Fruit fly (Drosophila melanogaster) whole organism, embryonic: ENCODE data around the gene CG12078.

Experiments used
- ATbp ChIP-seq: fragments of 200-800 bp; sonication (Bioruptor generic); optimal IDR thresholded peaks from 2 replicates; lab custom pipeline; 2017; ENCODE audit warnings: missing biosample characterization, mild to moderate bottlenecking, missing genetic modification characterization, missing genetic modification reagents
- BEAF-32 ChIP-seq: fragments of 200-800 bp; sonication (Bioruptor generic); optimal IDR thresholded peaks from 3 replicates; lab custom pipeline; 2017; ENCODE audit warnings: missing biosample characterization, missing genetic modification characterization, mild to moderate bottlenecking, moderate library complexity, missing genetic modification reagents
- Bdp1 ChIP-seq: fragments of 200-800 bp; sonication (Bioruptor generic); optimal IDR thresholded peaks from 3 replicates; lab custom pipeline; 2016; ENCODE audit warnings: missing biosample characterization, missing genetic modification characterization
- CG10147 ChIP-seq: fragments of 200-800 bp; sonication (Bioruptor generic); optimal IDR thresholded peaks from 2 replicates; lab custom pipeline; 2019; ENCODE audit warnings: missing biosample characterization, mild to moderate bottlenecking, missing genetic modification characterization, moderate library complexity
- CG11504 ChIP-seq: fragments of 200-800 bp; sonication (Bioruptor generic); optimal IDR thresholded peaks from 3 replicates; lab custom pipeline; 2019; ENCODE audit warnings: missing biosample characterization, mild to moderate bottlenecking, missing genetic modification characterization, moderate library complexity
- CG12299 ChIP-seq: fragments of 200-800 bp; sonication (Bioruptor generic); optimal IDR thresholded peaks from 2 replicates; lab custom pipeline; 2018; ENCODE audit warnings: missing biosample characterization, mild to moderate bottlenecking, missing genetic modification characterization
- CG15601 ChIP-seq: fragments of 200-800 bp; sonication (Bioruptor generic); optimal IDR thresholded peaks from 3 replicates; lab custom pipeline; 2019; ENCODE audit warnings: missing biosample characterization, mild to moderate bottlenecking, missing genetic modification characterization, moderate library complexity
- CG16815 ChIP-seq: fragments of 200-800 bp; sonication (Bioruptor generic); optimal IDR thresholded peaks from 3 replicates; lab custom pipeline; 2017; ENCODE audit warnings: missing biosample characterization, mild to moderate bottlenecking, missing genetic modification characterization
- CG16863 ChIP-seq: fragments of 200-800 bp; sonication (Bioruptor generic); optimal IDR thresholded peaks from 3 replicates; lab custom pipeline; 2016; ENCODE audit warnings: missing biosample characterization, missing genetic modification characterization
- CG17328 ChIP-seq: fragments of 200-800 bp; sonication (Bioruptor generic); IDR thresholded peaks from 2 replicates; pipeline ENCODE4 v1.3.6; 2022; ENCODE audit warnings: missing biosample characterization, missing genetic modification characterization
- CG31224 ChIP-seq: fragments of 200-800 bp; sonication (Bioruptor generic); IDR thresholded peaks from 2 replicates; pipeline ENCODE4 v1.3.6; 2022; ENCODE audit warnings: missing biosample characterization, missing genetic modification characterization
- CG32532 ChIP-seq: fragments of 200-800 bp; sonication (Bioruptor generic); IDR thresholded peaks from 2 replicates; pipeline ENCODE4 v1.3.6; 2022; ENCODE audit warnings: missing biosample characterization, missing genetic modification characterization
- CG32767 ChIP-seq: fragments of 200-800 bp; sonication (Bioruptor generic); IDR thresholded peaks from 2 replicates; pipeline ENCODE4 v1.3.6; 2022; ENCODE audit warnings: missing biosample characterization, missing genetic modification characterization
- CG34224 ChIP-seq: fragments of 200-800 bp; sonication (Bioruptor generic); IDR thresholded peaks from 3 replicates; pipeline ENCODE4 v1.3.6; 2022; ENCODE audit warnings: missing biosample characterization, missing genetic modification characterization; ENCODE audit not compliant: partially characterized antibody
- CG9797 ChIP-seq: fragments of 200-800 bp; sonication (Bioruptor generic); optimal IDR thresholded peaks from 3 replicates; lab custom pipeline; 2018; ENCODE audit warnings: missing biosample characterization, mild to moderate bottlenecking, missing genetic modification characterization
- CHES-1-like ChIP-seq: fragments of 200-800 bp; sonication (Bioruptor generic); optimal IDR thresholded peaks from 2 replicates; lab custom pipeline; 2016; ENCODE audit warnings: missing biosample characterization, missing genetic modification characterization
- Chrac-16 ChIP-seq: fragments of 200-800 bp; sonication (Bioruptor generic); optimal IDR thresholded peaks from 3 replicates; lab custom pipeline; 2016; ENCODE audit warnings: missing biosample characterization, missing genetic modification characterization
- CkIIα-i1 ChIP-seq: fragments of 200-800 bp; sonication (Bioruptor generic); IDR thresholded peaks from 2 replicates; pipeline ENCODE4 v1.3.6; 2022; ENCODE audit warnings: missing biosample characterization, missing genetic modification characterization
- Ets97D ChIP-seq: fragments of 200-800 bp; sonication (Bioruptor generic); optimal IDR thresholded peaks from 3 replicates; lab custom pipeline; 2016; ENCODE audit warnings: missing biosample characterization, missing genetic modification characterization
- H15 ChIP-seq: fragments of 200-800 bp; sonication (Bioruptor generic); IDR thresholded peaks from 3 replicates; pipeline ENCODE4 v1.3.6; 2022; ENCODE audit warnings: missing biosample characterization, missing genetic modification characterization
- HLH54F ChIP-seq: fragments of 200-800 bp; sonication (Bioruptor generic); optimal IDR thresholded peaks from 3 replicates; lab custom pipeline; 2016; ENCODE audit warnings: missing biosample characterization, missing genetic modification characterization
- Neu2 ChIP-seq: fragments of 200-800 bp; sonication (Bioruptor generic); optimal IDR thresholded peaks from 3 replicates; lab custom pipeline; 2016; ENCODE audit warnings: missing biosample characterization, missing genetic modification characterization, borderline replicate concordance
- Spps ChIP-seq: fragments of 200-800 bp; sonication (Bioruptor generic); optimal IDR thresholded peaks from 2 replicates; lab custom pipeline; 2018; ENCODE audit warnings: missing biosample characterization, mild to moderate bottlenecking, missing genetic modification characterization
- Ssrp ChIP-seq: fragments of 200-800 bp; sonication (Bioruptor generic); optimal IDR thresholded peaks from 2 replicates; lab custom pipeline; 2018; ENCODE audit warnings: missing biosample characterization, mild to moderate bottlenecking, missing genetic modification characterization, moderate library complexity
- TFAM ChIP-seq: fragments of 200-800 bp; sonication (Bioruptor generic); optimal IDR thresholded peaks from 2 replicates; lab custom pipeline; 2017; ENCODE audit warnings: missing biosample characterization, missing genetic modification characterization, inconsistent platforms
- Vsx1 ChIP-seq: fragments of 200-800 bp; sonication (Bioruptor generic); optimal IDR thresholded peaks from 2 replicates; lab custom pipeline; 2017; ENCODE audit warnings: missing biosample characterization, mild to moderate bottlenecking, missing genetic modification characterization, missing genetic modification reagents
- ac ChIP-seq: fragments of 200-800 bp; sonication (Bioruptor generic); optimal IDR thresholded peaks from 3 replicates; lab custom pipeline; 2017; ENCODE audit warnings: missing biosample characterization, mild to moderate bottlenecking, missing genetic modification characterization
- aop ChIP-seq: fragments of 200-800 bp; sonication (Bioruptor generic); IDR thresholded peaks from 2 replicates; pipeline ENCODE4 v1.3.6; 2022; ENCODE audit warnings: missing biosample characterization, missing genetic modification characterization
- bowl ChIP-seq: fragments of 200-800 bp; sonication (Bioruptor generic); IDR thresholded peaks from 2 replicates; pipeline ENCODE4 v1.3.6; 2022; ENCODE audit warnings: missing biosample characterization, missing genetic modification characterization
- crp ChIP-seq, 2 experiments: fragments of 200-800 bp; sonication (Bioruptor generic); optimal IDR thresholded peaks; 2 replicates in 1 of 2; 3 replicates in 1 of 2; lab custom pipeline; 2017; ENCODE audit warnings: missing biosample characterization in 2 of 2, missing genetic modification characterization in 2 of 2, mild to moderate bottlenecking in 1 of 2, moderate library complexity in 1 of 2
- dmrt11E ChIP-seq: fragments of 200-800 bp; sonication (Bioruptor generic); optimal IDR thresholded peaks from 3 replicates; lab custom pipeline; 2018; ENCODE audit warnings: missing biosample characterization, mild to moderate bottlenecking, missing genetic modification characterization, moderate library complexity
- fd64A ChIP-seq: fragments of 200-800 bp; sonication (Bioruptor generic); optimal IDR thresholded peaks from 3 replicates; lab custom pipeline; 2018; ENCODE audit warnings: missing biosample characterization, mild to moderate bottlenecking, missing genetic modification characterization
- insv ChIP-seq, 2 experiments: fragments of 200-800 bp; sonication (Bioruptor generic); optimal IDR thresholded peaks; 3 replicates each; lab custom pipeline; 2016 to 2018; ENCODE audit warnings: missing biosample characterization in 2 of 2, missing genetic modification characterization in 2 of 2
- jigr1 ChIP-seq: fragments of 200-800 bp; sonication (Bioruptor generic); IDR thresholded peaks from 3 replicates; pipeline ENCODE4 v1.3.6; 2022; ENCODE audit warnings: missing biosample characterization, missing genetic modification characterization
- jumu ChIP-seq: fragments of 200-800 bp; sonication (Bioruptor generic); optimal IDR thresholded peaks from 3 replicates; lab custom pipeline; 2016; ENCODE audit warnings: missing biosample characterization, missing genetic modification characterization
- kay ChIP-seq: fragments of 200-800 bp; sonication (Bioruptor generic); optimal IDR thresholded peaks from 2 replicates; lab custom pipeline; 2016; ENCODE audit warnings: missing biosample characterization, missing genetic modification characterization
- lmd ChIP-seq: fragments of 200-800 bp; sonication (Bioruptor generic); IDR thresholded peaks from 2 replicates; pipeline ENCODE4 v1.3.6; 2022; ENCODE audit warnings: missing biosample characterization, missing genetic modification characterization
- lov ChIP-seq, 2 experiments: fragments of 200-800 bp in 1 of 2; fragments of >200 bp in 1 of 2; sonication (Bioruptor generic) in 1 of 2; IDR thresholded peaks in 1 of 2; optimal IDR thresholded peaks in 1 of 2; 2 replicates in 1 of 2; 3 replicates in 1 of 2; pipeline versions ENCODE4 v1.3.6 to Lab custom; 2017 to 2022; ENCODE audit warnings: missing biosample characterization in 1 of 2, missing genetic modification characterization in 1 of 2
- mirr ChIP-seq: fragments of 200-800 bp; sonication (Bioruptor generic); optimal IDR thresholded peaks from 3 replicates; lab custom pipeline; 2018; ENCODE audit warnings: missing biosample characterization, mild to moderate bottlenecking, missing genetic modification characterization
- org-1 ChIP-seq: fragments of 200-800 bp; sonication (Bioruptor generic); optimal IDR thresholded peaks from 2 replicates; lab custom pipeline; 2017; ENCODE audit warnings: missing biosample characterization, missing genetic modification characterization
- prd ChIP-seq, 3 experiments: fragments of >200 bp in 2 of 3; fragments of 200-800 bp in 1 of 3; sonication (Bioruptor generic) in 1 of 3; optimal IDR thresholded peaks in 2 of 3; IDR thresholded peaks in 1 of 3; 2 replicates in 2 of 3; 3 replicates in 1 of 3; pipeline versions ENCODE4 v1.3.6 to Lab custom; 2017 to 2022; ENCODE audit warnings: missing biosample characterization in 1 of 3, missing genetic modification characterization in 1 of 3
- row ChIP-seq: fragments of 200-800 bp; sonication (Bioruptor generic); IDR thresholded peaks from 3 replicates; pipeline ENCODE4 v1.3.6; 2022; ENCODE audit warnings: missing biosample characterization, missing genetic modification characterization
- sima ChIP-seq: fragments of 200-800 bp; sonication (Bioruptor generic); optimal IDR thresholded peaks from 2 replicates; lab custom pipeline; 2016; ENCODE audit warnings: missing biosample characterization, missing genetic modification characterization
- tap ChIP-seq: fragments of 200-800 bp; optimal IDR thresholded peaks from 3 replicates; lab custom pipeline; 2019; ENCODE audit warnings: missing biosample characterization, mild to moderate bottlenecking, missing genetic modification characterization, moderate library complexity
- trh ChIP-seq: fragments of 200-800 bp; sonication (Bioruptor generic); optimal IDR thresholded peaks from 2 replicates; lab custom pipeline; 2016; ENCODE audit warnings: missing biosample characterization, missing genetic modification characterization
- wek ChIP-seq: fragments of 200-800 bp; sonication (Bioruptor generic); optimal IDR thresholded peaks from 3 replicates; lab custom pipeline; 2018; ENCODE audit warnings: missing biosample characterization, mild to moderate bottlenecking, missing genetic modification characterization, moderate library complexity
- z ChIP-seq: fragments of 200-800 bp; sonication (Bioruptor generic); IDR thresholded peaks from 3 replicates; pipeline ENCODE4 v1.3.6; 2022; ENCODE audit warnings: missing biosample characterization, missing genetic modification characterization

Gene CG12078

DNA sequence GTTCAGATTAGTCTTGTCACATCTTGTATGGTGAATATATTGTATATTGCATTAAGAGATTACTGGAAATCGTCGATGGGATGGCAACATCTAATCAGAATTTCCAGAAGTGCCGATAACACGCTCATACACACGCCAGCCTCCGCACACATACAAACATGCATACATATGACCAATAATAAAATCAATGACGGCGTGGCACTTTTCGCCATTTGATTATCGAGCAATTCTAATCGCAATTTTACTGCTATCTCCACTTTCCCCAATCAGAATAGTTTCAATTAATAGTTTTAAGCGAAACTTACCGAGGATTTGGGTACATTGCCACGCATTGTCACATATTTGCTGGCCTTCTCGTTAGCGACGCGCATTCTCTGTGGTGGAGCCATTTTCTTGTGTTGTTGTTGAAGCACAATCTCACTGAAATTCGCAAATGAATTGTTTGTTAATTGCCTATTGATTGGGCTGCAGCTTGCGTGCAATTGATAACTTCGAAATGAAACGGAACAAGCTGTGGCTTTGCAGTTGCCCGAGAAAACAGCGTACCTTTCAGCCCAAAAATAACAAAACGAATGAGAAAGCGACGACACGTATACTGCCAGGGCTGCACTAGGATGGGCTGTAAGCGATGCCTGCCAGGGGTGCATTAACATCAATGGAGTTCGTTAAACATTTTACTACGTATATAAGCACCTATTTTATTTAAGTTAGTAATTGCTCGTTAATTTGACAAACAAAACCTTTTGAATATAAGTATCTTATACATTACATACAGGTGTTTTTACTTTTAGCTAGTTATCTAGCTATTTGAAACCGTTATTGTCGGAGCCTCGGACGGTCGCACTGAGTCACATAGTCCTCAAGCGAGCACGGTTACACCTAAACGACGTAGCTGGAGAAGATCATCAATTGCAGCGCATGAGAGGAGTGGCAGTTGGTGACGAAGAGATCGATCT, 45.4 kb downstream of the CG12078 start, which contains the start of the genes CG32276 and gry (continued):
- TF ChIP-seq Neu2 (GFP tag; lab: Kevin White, UChicago) (no peak), bowl (GFP tag; lab: Robert Waterston, UW) (no peak), CG16863 (GFP tag; lab: Kevin White, UChicago) (peak; percentile 79), CHES-1-like (GFP tag; lab: Kevin White, UChicago) (peak; percentile 89), Bdp1 (GFP tag; lab: Kevin White, UChicago) (peak; percentile 65), row (peak; percentile 93), trh (peak; percentile 63), CG32532 (GFP tag; lab: Robert Waterston, UW) (peak; percentile 81), lmd (GFP tag; lab: Robert Waterston, UW) (peak; percentile 65; the same call in 1 of the 2 replicates), CG31224 (GFP tag; lab: Robert Waterston, UW) (peak; percentile 66), org-1 (GFP tag; lab: Kevin White, UChicago) (peak; percentile 30), aop (GFP tag; lab: Robert Waterston, UW) (no peak), crp (GFP tag; optimal IDR thresholded peaks at IDR 0.05; lab: Kevin White, UChicago) (peak in 1 of 2 experiments; percentile 60), Ets97D (GFP tag; lab: Kevin White, UChicago) (peak; percentile 90), wek (GFP tag; lab: Kevin White, UChicago) (peak; percentile 80), CG17328 (GFP tag; lab: Robert Waterston, UW) (peak; percentile 78), z (GFP tag; lab: Robert Waterston, UW) (0 out of 3 replicates have a peak, but pooled peaks have one; percentile 34), fd64A (GFP tag; lab: Kevin White, UChicago) (no peak), CG15601 (tag; lab: Kevin White, UChicago) (no peak), tap (peak; percentile 63), TFAM (GFP tag; lab: Kevin White, UChicago) (peak; percentile 5), CG16815 (peak; percentile 47), CG34224 (GFP tag; lab: Robert Waterston, UW) (no peak; the same call in 2 of the 3 replicates), CG11504 (no peak), jumu (GFP tag; lab: Kevin White, UChicago) (peak; percentile 88), CG32767 (GFP tag; lab: Robert Waterston, UW) (peak; percentile 64), CG9797 (GFP tag; lab: Kevin White, UChicago) (peak; percentile 96), BEAF-32 (GFP tag; lab: Kevin White, UChicago) (peak; percentile 67), Spps (tag; lab: Kevin White, UChicago) (peak; percentile 57), ATbp (GFP tag; lab: Kevin White, UChicago) (no peak), jigr1 (GFP tag; lab: Robert Waterston, UW) (no peak), lov (optimal IDR thresholded peaks at IDR 0.05; lab: Kevin White, UChicago) (no peak), lov (GFP tag; IDR thresholded peaks at IDR 0.05; lab: Robert Waterston, UW) (peak; percentile 61; the same call in 1 of the 3 replicates), H15 (GFP tag; lab: Robert Waterston, UW) (peak; percentile 63; the same call in 2 of the 3 replicates), Ssrp (tag; lab: Kevin White, UChicago) (peak; percentile 55), CG12299 (peak; percentile 68), ac (no peak), HLH54F (GFP tag; lab: Kevin White, UChicago) (peak; percentile 85), dmrt11E (tag; lab: Kevin White, UChicago) (peak; percentile 67), CkIIα-i1 (GFP tag; lab: Robert Waterston, UW) (no peak), Chrac-16 (GFP tag; lab: Kevin White, UChicago) (peak; percentile 79), sima (GFP tag; lab: Kevin White, UChicago) (no peak), Vsx1 (GFP tag; lab: Kevin White, UChicago) (no peak), prd (optimal IDR thresholded peaks at IDR 0.05; lab: Kevin White, UChicago) (no peak), prd (GFP tag; IDR thresholded peaks at IDR 0.05; lab: Robert Waterston, UW) (peak; percentile 82), kay (GFP tag; lab: Kevin White, UChicago) (peak; percentile 83), CG10147 (GFP tag; lab: Kevin White, UChicago) (no peak), mirr (GFP tag; lab: Kevin White, UChicago) (peak; percentile 70), insv (GFP tag; optimal IDR thresholded peaks at IDR 0.05; lab: Kevin White, UChicago) (peak in 1 of 2 experiments; percentile 91)
